Worm (Caenorhabditis elegans) whole organism, young adult: ENCODE measurements around the gene F44E5.5.
A peak's percentile ranks its signal among the peaks of the same experiment; 100 is the strongest.

ENCODE experiments used
- B0019.2 ChIP-seq: fragments of 200-800 bp; sonication (Bioruptor generic); conservative IDR thresholded peaks from 2 replicates; pipeline ENCODE4 v1.3.6; 2022; ENCODE audit warnings: missing genetic modification reagents, missing genetic modification characterization, missing compliant biosample characterization
- C06A6.2 ChIP-seq: fragments of 200-800 bp; sonication (Bioruptor generic); conservative IDR thresholded peaks from 2 replicates; pipeline ENCODE4 v1.3.6; 2022; ENCODE audit warnings: missing genetic modification characterization, missing compliant biosample characterization
- F10E7.11 ChIP-seq: sonication (generic microtip); optimal IDR thresholded peaks from 2 replicates; lab custom pipeline; 2017; ENCODE audit warnings: mild to moderate bottlenecking, missing genetic modification characterization, moderate library complexity, missing compliant biosample characterization
- F57C9.4 ChIP-seq: sonication (generic microtip); optimal IDR thresholded peaks from 2 replicates; lab custom pipeline; 2017; ENCODE audit warnings: mild to moderate bottlenecking, missing genetic modification characterization, missing compliant biosample characterization
- T07F8.4 ChIP-seq: sonication (generic microtip); optimal IDR thresholded peaks from 2 replicates; lab custom pipeline; 2016; ENCODE audit warnings: mild to moderate bottlenecking, missing genetic modification characterization, moderate library complexity, missing compliant biosample characterization
- Y53F4B.3 ChIP-seq: fragments of 200-800 bp; sonication (Bioruptor generic); IDR thresholded peaks from 2 replicates; pipeline ENCODE4 v1.3.6; 2022; ENCODE audit warnings: missing genetic modification reagents, missing genetic modification characterization, missing compliant biosample characterization
- Y56A3A.18 ChIP-seq: fragments of 200-800 bp; sonication (Bioruptor generic); IDR thresholded peaks from 2 replicates; pipeline ENCODE4 v1.3.6; 2022; ENCODE audit warnings: missing genetic modification reagents, missing genetic modification characterization, missing compliant biosample characterization
- ZK185.1 ChIP-seq: sonication (generic microtip); optimal IDR thresholded peaks from 2 replicates; lab custom pipeline; 2016; ENCODE audit warnings: mild to moderate bottlenecking, missing genetic modification characterization, missing compliant biosample characterization; ENCODE audit not compliant: poor library complexity, severe bottlenecking
- ama-1 ChIP-seq, 3 experiments: fragments of 150-350 bp in 1 of 3; sonication (generic microtip) in 2 of 3; optimal IDR thresholded peaks; 2 replicates each; lab custom pipeline; 2014 to 2018; ENCODE audit warnings: missing biosample characterization in 2 of 3, missing genetic modification characterization in 2 of 3, missing genetic modification reagents in 2 of 3
- aptf-2 ChIP-seq: fragments of 200-800 bp; sonication (Bioruptor generic); conservative IDR thresholded peaks from 2 replicates; pipeline ENCODE4 v1.3.6; 2022; ENCODE audit warnings: missing genetic modification reagents, missing genetic modification characterization, missing compliant biosample characterization
- aptf-3 ChIP-seq: fragments of 200-800 bp; sonication (Bioruptor generic); IDR thresholded peaks from 2 replicates; pipeline ENCODE4 v1.3.6; 2022; ENCODE audit warnings: missing genetic modification characterization, missing compliant biosample characterization
- athp-1 ChIP-seq: sonication (generic microtip); optimal IDR thresholded peaks from 2 replicates; lab custom pipeline; 2017; ENCODE audit warnings: mild to moderate bottlenecking, missing genetic modification characterization, missing compliant biosample characterization
- attf-5 ChIP-seq: fragments of 200-800 bp; sonication (Bioruptor generic); optimal IDR thresholded peaks from 2 replicates; lab custom pipeline; 2018; ENCODE audit warnings: mild to moderate bottlenecking, missing genetic modification characterization, missing compliant biosample characterization
- attf-6 ChIP-seq: fragments of 200-800 bp; sonication (Bioruptor generic); IDR thresholded peaks from 2 replicates; pipeline ENCODE4 v1.3.6; 2022; ENCODE audit warnings: missing genetic modification reagents, missing genetic modification characterization, missing compliant biosample characterization
- bed-1 ChIP-seq: fragments of 200-800 bp; sonication (Bioruptor generic); IDR thresholded peaks from 2 replicates; pipeline ENCODE4 v1.3.6; 2022; ENCODE audit warnings: missing genetic modification reagents, missing genetic modification characterization, missing compliant biosample characterization
- bed-2 ChIP-seq: fragments of 200-800 bp; sonication (Bioruptor generic); IDR thresholded peaks from 2 replicates; pipeline ENCODE4 v1.3.6; 2022; ENCODE audit warnings: missing genetic modification reagents, missing genetic modification characterization, missing compliant biosample characterization
- cebp-2 ChIP-seq: fragments of 200-800 bp; sonication (Bioruptor generic); IDR thresholded peaks from 2 replicates; pipeline ENCODE4 v1.3.6; 2022; ENCODE audit warnings: missing genetic modification characterization, missing compliant biosample characterization
- ceh-79 ChIP-seq: sonication (generic microtip); optimal IDR thresholded peaks from 2 replicates; lab custom pipeline; 2017; ENCODE audit warnings: mild to moderate bottlenecking, missing genetic modification characterization, missing compliant biosample characterization
- chd-7 ChIP-seq: sonication (generic microtip); optimal IDR thresholded peaks from 2 replicates; lab custom pipeline; 2016; ENCODE audit warnings: mild to moderate bottlenecking, missing genetic modification characterization, moderate library complexity, missing compliant biosample characterization
- die-1 ChIP-seq: sonication (generic microtip); optimal IDR thresholded peaks from 2 replicates; lab custom pipeline; 2016; ENCODE audit warnings: missing genotype, mild to moderate bottlenecking, missing genetic modification characterization, missing compliant biosample characterization
- dox-1 ChIP-seq: fragments of 200-800 bp; sonication (Bioruptor generic); IDR thresholded peaks from 2 replicates; pipeline ENCODE4 v1.3.6; 2022; ENCODE audit warnings: missing genetic modification reagents, missing genetic modification characterization, missing compliant biosample characterization
- dpl-1 ChIP-seq: fragments of 150-350 bp; optimal IDR thresholded peaks from 2 replicates; lab custom pipeline; 2014; ENCODE audit warnings: missing biosample characterization, missing genetic modification reagents, missing genetic modification characterization
- ekl-4 ChIP-seq: fragments of 200-800 bp; sonication (Bioruptor generic); IDR thresholded peaks from 2 replicates; pipeline ENCODE4 v1.3.6; 2022; ENCODE audit warnings: missing genetic modification reagents, missing genetic modification characterization, missing compliant biosample characterization
- fkh-3 ChIP-seq: sonication (generic microtip); optimal IDR thresholded peaks from 2 replicates; lab custom pipeline; 2016; ENCODE audit warnings: mild to moderate bottlenecking, missing genetic modification characterization, missing compliant biosample characterization
- gei-17 ChIP-seq: fragments of 200-800 bp; sonication (Bioruptor generic); optimal IDR thresholded peaks from 2 replicates; lab custom pipeline; 2018; ENCODE audit warnings: mild to moderate bottlenecking, missing genetic modification characterization, missing compliant biosample characterization
- hlh-26 ChIP-seq: fragments of 200-800 bp; sonication (Bioruptor generic); conservative IDR thresholded peaks from 2 replicates; pipeline ENCODE4 v1.3.6; 2022; ENCODE audit warnings: missing genetic modification reagents, missing genetic modification characterization, missing compliant biosample characterization
- hsf-1 ChIP-seq: fragments of 200-800 bp; sonication (Bioruptor generic); IDR thresholded peaks from 2 replicates; pipeline ENCODE4 v1.3.6; 2022; ENCODE audit warnings: missing genetic modification reagents, missing genetic modification characterization, missing compliant biosample characterization
- lin-26 ChIP-seq: fragments of 200-800 bp; sonication (Bioruptor generic); IDR thresholded peaks from 2 replicates; pipeline ENCODE4 v1.3.6; 2022; ENCODE audit warnings: missing genetic modification reagents, missing genetic modification characterization, missing compliant biosample characterization
- lin-54 ChIP-seq: fragments of 200-800 bp; sonication (Bioruptor generic); optimal IDR thresholded peaks from 2 replicates; lab custom pipeline; 2018; ENCODE audit warnings: mild to moderate bottlenecking, missing genetic modification characterization, missing compliant biosample characterization
- lsl-1 ChIP-seq: fragments of 200-800 bp; sonication (Bioruptor generic); optimal IDR thresholded peaks from 2 replicates; lab custom pipeline; 2018; ENCODE audit warnings: mild to moderate bottlenecking, missing genetic modification characterization, moderate library complexity, missing compliant biosample characterization
- lsy-27 ChIP-seq: sonication (generic microtip); optimal IDR thresholded peaks from 2 replicates; lab custom pipeline; 2017; ENCODE audit warnings: missing genetic modification characterization, mild to moderate bottlenecking, missing compliant biosample characterization, antibody characterized with exemption, missing genotype, borderline replicate concordance; ENCODE audit not compliant: insufficient read depth
- madf-6 ChIP-seq: fragments of 200-800 bp; sonication (Bioruptor generic); IDR thresholded peaks from 2 replicates; pipeline ENCODE4 v1.3.6; 2022; ENCODE audit warnings: missing genetic modification reagents, missing genetic modification characterization, missing compliant biosample characterization
- mes-4 ChIP-seq: sonication (generic microtip); optimal IDR thresholded peaks from 2 replicates; lab custom pipeline; 2016; ENCODE audit warnings: missing genotype, missing genetic modification characterization, missing compliant biosample characterization
- mxl-1 ChIP-seq: sonication (generic microtip); optimal IDR thresholded peaks from 2 replicates; lab custom pipeline; 2016; ENCODE audit warnings: missing genetic modification characterization, missing compliant biosample characterization
- nfyb-1 ChIP-seq: fragments of 200-800 bp; sonication (Bioruptor generic); IDR thresholded peaks from 2 replicates; pipeline ENCODE4 v1.3.6; 2022; ENCODE audit warnings: missing genetic modification reagents, missing genetic modification characterization, missing compliant biosample characterization
- nhr-80 ChIP-seq: sonication (generic microtip); optimal IDR thresholded peaks from 2 replicates; lab custom pipeline; 2016; ENCODE audit warnings: missing genetic modification characterization, missing compliant biosample characterization
- rpc-1 ChIP-seq, 2 experiments: fragments of 150-350 bp in 1 of 2; sonication (generic microtip) in 1 of 2; optimal IDR thresholded peaks; 2 replicates each; lab custom pipeline; 2014 to 2018; ENCODE audit warnings: missing biosample characterization in 1 of 2, missing genetic modification characterization in 1 of 2, missing genetic modification reagents in 1 of 2, missing genotype in 1 of 2
- sdz-38 ChIP-seq: sonication (generic microtip); optimal IDR thresholded peaks from 2 replicates; lab custom pipeline; 2016; ENCODE audit warnings: missing genotype, missing genetic modification characterization, missing compliant biosample characterization
- sea-2 ChIP-seq: fragments of 200-800 bp; sonication (Bioruptor generic); IDR thresholded peaks from 2 replicates; pipeline ENCODE4 v1.3.6; 2022; ENCODE audit warnings: missing genetic modification characterization, missing compliant biosample characterization
- snpc-1.1 ChIP-seq: sonication (generic microtip); optimal IDR thresholded peaks from 2 replicates; lab custom pipeline; 2017; ENCODE audit warnings: missing genetic modification characterization, mild to moderate bottlenecking, missing compliant biosample characterization, antibody characterized with exemption, moderate library complexity, missing genotype, missing genetic modification reagents; ENCODE audit not compliant: insufficient read depth
- snpc-4 ChIP-seq, 5 experiments: fragments of 150-350 bp in 1 of 5; sonication (generic microtip) in 4 of 5; optimal IDR thresholded peaks; 2 replicates each; lab custom pipeline; 2014 to 2018; ENCODE audit warnings: missing genetic modification characterization in 5 of 5, missing biosample characterization in 3 of 5, antibody characterized with exemption in 2 of 5, mild to moderate bottlenecking in 2 of 5, missing compliant biosample characterization in 2 of 5, missing genotype in 2 of 5, moderate library complexity in 2 of 5, missing genetic modification reagents in 1 of 5
- zfh-2 ChIP-seq: fragments of 200-800 bp; sonication (Bioruptor generic); conservative IDR thresholded peaks from 2 replicates; pipeline ENCODE4 v1.3.6; 2022; ENCODE audit warnings: missing genetic modification reagents, missing genetic modification characterization, missing compliant biosample characterization
- ztf-18 ChIP-seq: sonication (generic microtip); optimal IDR thresholded peaks from 2 replicates; lab custom pipeline; 2016; ENCODE audit warnings: missing genotype, mild to moderate bottlenecking, missing genetic modification characterization, missing compliant biosample characterization
- ztf-22 ChIP-seq: fragments of 200-800 bp; sonication (Bioruptor generic); optimal IDR thresholded peaks from 2 replicates; lab custom pipeline; 2018; ENCODE audit warnings: mild to moderate bottlenecking, missing genetic modification characterization, moderate library complexity, missing compliant biosample characterization
- ztf-3 ChIP-seq: fragments of 200-800 bp; sonication (Bioruptor generic); optimal IDR thresholded peaks from 2 replicates; lab custom pipeline; 2018; ENCODE audit warnings: mild to moderate bottlenecking, missing genetic modification characterization, missing compliant biosample characterization

The F44E5.5 gene

DNA sequence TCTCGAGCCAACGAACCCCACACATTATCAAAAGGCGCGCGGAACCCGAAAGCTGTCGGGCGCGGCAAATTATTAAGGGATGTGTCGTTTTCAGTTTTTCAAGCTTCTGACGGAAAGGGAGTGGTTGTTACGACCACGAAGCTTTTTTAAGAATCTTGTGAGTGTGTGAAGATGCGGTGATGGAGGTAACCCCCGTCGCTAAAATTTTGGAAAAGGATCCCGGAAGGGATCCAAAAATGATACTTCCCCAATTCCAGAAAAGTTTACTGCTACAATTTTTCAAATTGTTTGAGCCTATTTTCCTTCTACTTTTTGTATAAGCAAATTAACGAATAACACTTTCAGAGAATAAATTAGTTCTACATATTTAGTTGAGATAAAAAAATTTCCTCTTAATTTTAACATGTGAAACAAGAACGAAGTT, 2.8 kb upstream of the F44E5.5 start (continued):
- TF ChIP-seq sdz-38 (tag; lab: Kevin White, UChicago) (no peak), ekl-4 (0 out of 2 replicates have a peak, but pooled peaks have one; percentile 38), ztf-3 (GFP tag; lab: Kevin White, UChicago) (peak; percentile 49), bed-2 (GFP tag; lab: Robert Waterston, UW) (no peak), B0019.2 (GFP tag; lab: Robert Waterston, UW) (no peak), lin-54 (GFP tag; lab: Kevin White, UChicago) (peak; percentile 62), lsl-1 (GFP tag; lab: Kevin White, UChicago) (peak; percentile 44), hlh-26 (GFP tag; lab: Robert Waterston, UW) (no peak), F10E7.11 (tag; lab: Kevin White, UChicago) (no peak), C06A6.2 (GFP tag; lab: Robert Waterston, UW) (peak; percentile 55; the same call in 1 of the 2 replicates), attf-6 (peak; percentile 45; the same call in 1 of the 2 replicates), fkh-3 (tag; lab: Kevin White, UChicago) (no peak), lin-26 (GFP tag; lab: Robert Waterston, UW) (peak; percentile 79), ceh-79 (tag; lab: Kevin White, UChicago) (no peak), mes-4 (no peak), ztf-22 (peak; percentile 24), athp-1 (tag; lab: Kevin White, UChicago) (peak; percentile 33), aptf-3 (GFP tag; lab: Robert Waterston, UW) (no peak), dox-1 (GFP tag; lab: Robert Waterston, UW) (peak; percentile 77), F57C9.4 (tag; lab: Kevin White, UChicago) (no peak), bed-1 (no peak), dpl-1 (GFP tag; lab: Kevin White, UChicago) (no peak), rpc-1 (optimal IDR thresholded peaks at IDR 0.05; lab: Kevin White, UChicago) (no peak), rpc-1 (tag; optimal IDR thresholded peaks at IDR 0.05; lab: Kevin White, UChicago) (no peak), cebp-2 (no peak), ztf-18 (tag; lab: Kevin White, UChicago) (peak; percentile 59)

DNA sequence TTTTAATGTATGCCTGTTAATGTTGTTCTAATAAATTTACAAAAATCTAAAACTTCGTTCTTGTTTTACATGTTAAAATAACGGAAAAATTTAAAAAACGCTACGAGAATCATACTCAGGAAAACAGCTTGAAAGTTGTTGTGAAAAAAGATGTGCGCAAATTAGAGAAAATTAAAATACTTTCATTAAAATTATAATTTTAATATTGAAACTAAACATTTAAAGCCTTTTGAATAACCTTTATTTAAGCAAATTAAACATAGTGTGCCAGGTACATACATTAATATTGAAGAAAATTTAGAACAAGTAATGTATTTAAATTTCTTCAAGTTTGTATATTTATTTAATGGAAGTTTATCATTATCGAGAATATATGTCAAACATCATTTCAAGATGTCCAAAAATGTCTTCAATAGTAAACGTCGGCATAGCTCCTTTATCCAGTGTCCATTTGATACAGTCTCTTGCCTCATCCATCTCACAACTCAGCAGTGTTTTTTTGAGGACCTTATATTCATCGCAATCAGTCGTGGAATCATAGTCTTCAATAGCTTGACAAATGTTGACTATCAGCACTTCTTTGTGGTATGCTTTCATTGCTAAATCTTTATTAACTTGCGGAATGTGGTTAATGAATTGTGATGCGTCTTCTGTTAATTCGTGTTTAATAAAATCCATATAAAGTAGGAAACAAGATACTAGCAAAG, 2.5 kb downstream of the F44E5.5 start:
- no peak for TF ChIP-seq snpc-1.1 (tag; lab: Kevin White, UChicago)
- no peak for TF ChIP-seq ZK185.1
- no peak for TF ChIP-seq mxl-1 (tag; lab: Kevin White, UChicago)
- TF ChIP-seq aptf-2 (GFP tag; lab: Robert Waterston, UW) = no peak
- no peak for TF ChIP-seq chd-7 (tag; lab: Kevin White, UChicago)
- TF ChIP-seq snpc-4 (GFP tag; optimal IDR thresholded peaks at IDR 0.05; lab: Kevin White, UChicago) = no peak
- TF ChIP-seq snpc-4 (tag; optimal IDR thresholded peaks at IDR 0.05; lab: Kevin White, UChicago) = peak in 1 of 4 experiments; percentile 7
- no peak for TF ChIP-seq lsy-27
- TF ChIP-seq C06A6.2 (GFP tag; lab: Robert Waterston, UW) = peak; percentile 61
- TF ChIP-seq lin-54 (GFP tag; lab: Kevin White, UChicago) = peak; percentile 36
- no peak for TF ChIP-seq madf-6 (GFP tag; lab: Robert Waterston, UW)
- no peak for TF ChIP-seq gei-17
- TF ChIP-seq hsf-1 = peak; percentile 7; the same call in 1 of the 2 replicates
- no peak for TF ChIP-seq zfh-2 (GFP tag; lab: Robert Waterston, UW)
- TF ChIP-seq Y53F4B.3 = no peak
- TF ChIP-seq cebp-2 = 0 out of 2 replicates have a peak, but pooled peaks have one; percentile 20
- no peak for TF ChIP-seq die-1
- TF ChIP-seq lin-26 (GFP tag; lab: Robert Waterston, UW) = no peak
- TF ChIP-seq mes-4 = no peak
- TF ChIP-seq ama-1 (optimal IDR thresholded peaks at IDR 0.05; lab: Kevin White, UChicago) = peak; percentile 83
- peak in 1 of 2 experiments; percentile 54 for TF ChIP-seq ama-1 (GFP tag; optimal IDR thresholded peaks at IDR 0.05; lab: Kevin White, UChicago)
- TF ChIP-seq Y56A3A.18 (GFP tag; lab: Robert Waterston, UW) = no peak
- TF ChIP-seq nfyb-1 = peak; percentile 77; the same call in 1 of the 2 replicates
- TF ChIP-seq sea-2 (GFP tag; lab: Robert Waterston, UW) = no peak
- peak; percentile 62 for TF ChIP-seq attf-5
- peak; percentile 20 for TF ChIP-seq nhr-80
- peak; percentile 1 for TF ChIP-seq T07F8.4
